Worm (Caenorhabditis elegans) whole organism, L1 larva: ENCODE data around the gene srw-44.

Source experiments
- alr-1 ChIP-seq: fragments of 200-800 bp; sonication (Bioruptor generic); optimal IDR thresholded peaks from 2 replicates; lab custom pipeline; 2018; ENCODE audit warnings: borderline replicate concordance, mild to moderate bottlenecking, missing genetic modification characterization, missing compliant biosample characterization
- aly-2 ChIP-seq: fragments of 150-350 bp; optimal IDR thresholded peaks from 2 replicates; lab custom pipeline; 2014; ENCODE audit warnings: missing biosample characterization, missing genetic modification characterization
- ama-1 ChIP-seq: fragments of 150-350 bp; optimal IDR thresholded peaks from 2 replicates; lab custom pipeline; 2014
- blmp-1 ChIP-seq: fragments of 150-350 bp; optimal IDR thresholded peaks from 2 replicates; lab custom pipeline; 2014; ENCODE audit warnings: missing biosample characterization, missing genetic modification characterization
- efl-1 ChIP-seq, 4 experiments: fragments of 150-350 bp; optimal IDR thresholded peaks in 3 of 4; peaks in 1 of 4; 1 replicate in 1 of 4; 2 replicates in 3 of 4; lab custom pipeline; 2014; ENCODE audit warnings: missing biosample characterization in 2 of 4, missing genetic modification characterization in 2 of 4, missing genetic modification reagents in 2 of 4
- egl-27 ChIP-seq, 2 experiments: fragments of 150-350 bp in 1 of 2; sonication (generic microtip); optimal IDR thresholded peaks; 3 replicates each; lab custom pipeline; 2017 to 2018; ENCODE audit warnings: missing biosample characterization in 2 of 2, missing genetic modification characterization in 2 of 2, missing genetic modification reagents in 2 of 2
- fkh-10 ChIP-seq: sonication (generic microtip); optimal IDR thresholded peaks from 2 replicates; lab custom pipeline; 2017; ENCODE audit warnings: missing biosample characterization, missing genetic modification reagents, missing genetic modification characterization
- fkh-4 ChIP-seq: sonication (generic microtip); optimal IDR thresholded peaks from 2 replicates; lab custom pipeline; 2016; ENCODE audit warnings: missing compliant biosample characterization, missing genetic modification characterization, borderline replicate concordance
- fkh-8 ChIP-seq: sonication (generic microtip); optimal IDR thresholded peaks from 2 replicates; lab custom pipeline; 2016; ENCODE audit warnings: mild to moderate bottlenecking, missing genetic modification characterization, missing compliant biosample characterization
- hlh-4 ChIP-seq: sonication (generic microtip); optimal IDR thresholded peaks from 2 replicates; lab custom pipeline; 2016; ENCODE audit warnings: mild to moderate bottlenecking, missing genetic modification characterization, missing compliant biosample characterization
- lin-35 ChIP-seq, 2 experiments: fragments of 150-350 bp; optimal IDR thresholded peaks; 2 replicates each; lab custom pipeline; 2014; ENCODE audit warnings: missing biosample characterization in 2 of 2, missing genetic modification characterization in 2 of 2, missing genetic modification reagents in 2 of 2
- lir-3 ChIP-seq: sonication (generic microtip); optimal IDR thresholded peaks from 2 replicates; lab custom pipeline; 2016; ENCODE audit warnings: mild to moderate bottlenecking, missing genetic modification characterization, moderate library complexity, missing compliant biosample characterization; ENCODE audit not compliant: poor library complexity
- lsy-2 ChIP-seq, 2 experiments: fragments of 150-350 bp; optimal IDR thresholded peaks; 2 replicates each; lab custom pipeline; 2014; ENCODE audit warnings: missing biosample characterization in 2 of 2, missing genetic modification characterization in 2 of 2
- mab-9 ChIP-seq: fragments of 200-800 bp; sonication (Bioruptor generic); IDR thresholded peaks from 2 replicates; pipeline ENCODE4 v1.3.6; 2022; ENCODE audit warnings: missing genetic modification reagents, missing genetic modification characterization, missing compliant biosample characterization
- mep-1 ChIP-seq: fragments of 150-350 bp; optimal IDR thresholded peaks from 2 replicates; lab custom pipeline; 2014; ENCODE audit warnings: missing biosample characterization, missing genetic modification characterization
- nhr-19 ChIP-seq: fragments of 200-800 bp; sonication (Bioruptor generic); conservative IDR thresholded peaks from 2 replicates; pipeline ENCODE4 v1.3.6; 2022; ENCODE audit warnings: missing genetic modification characterization, missing compliant biosample characterization
- nhr-20 ChIP-seq: sonication (generic microtip); optimal IDR thresholded peaks from 2 replicates; lab custom pipeline; 2016; ENCODE audit warnings: mild to moderate bottlenecking, missing genetic modification characterization, missing compliant biosample characterization
- nhr-28 ChIP-seq: fragments of 150-350 bp; optimal IDR thresholded peaks from 2 replicates; lab custom pipeline; 2014; ENCODE audit warnings: missing biosample characterization, missing genetic modification characterization
- nhr-47 ChIP-seq: sonication (generic microtip); optimal IDR thresholded peaks from 2 replicates; lab custom pipeline; 2016; ENCODE audit warnings: mild to moderate bottlenecking, missing genetic modification characterization, moderate library complexity, missing compliant biosample characterization
- nhr-76 ChIP-seq: sonication (generic microtip); optimal IDR thresholded peaks from 2 replicates; lab custom pipeline; 2017; ENCODE audit warnings: missing biosample characterization, missing genetic modification characterization
- nhr-85 ChIP-seq: sonication (generic microtip); peaks from one replicate; lab custom pipeline; 2016; ENCODE audit warnings: missing genetic modification characterization, inconsistent platforms, missing compliant biosample characterization
- nhr-90 ChIP-seq: sonication (generic microtip); optimal IDR thresholded peaks from 2 replicates; lab custom pipeline; 2016; ENCODE audit warnings: mild to moderate bottlenecking, missing genetic modification characterization, missing compliant biosample characterization; ENCODE audit not compliant: poor library complexity
- pax-3 ChIP-seq: fragments of 200-800 bp; sonication (Bioruptor generic); optimal IDR thresholded peaks from 2 replicates; lab custom pipeline; 2018; ENCODE audit warnings: mild to moderate bottlenecking, missing genetic modification characterization, moderate library complexity, missing compliant biosample characterization
- rnt-1 ChIP-seq: sonication (generic microtip); optimal IDR thresholded peaks from 2 replicates; lab custom pipeline; 2016; ENCODE audit warnings: mild to moderate bottlenecking, missing genetic modification characterization, moderate library complexity, missing compliant biosample characterization
- skn-1 ChIP-seq: fragments of 150-350 bp; optimal IDR thresholded peaks from 2 replicates; lab custom pipeline; 2014; ENCODE audit warnings: missing biosample characterization, missing genetic modification characterization
- snu-23 ChIP-seq: sonication (generic microtip); optimal IDR thresholded peaks from 2 replicates; lab custom pipeline; 2016; ENCODE audit warnings: missing genetic modification characterization, missing compliant biosample characterization
- tbx-2 ChIP-seq: sonication (generic microtip); optimal IDR thresholded peaks from 2 replicates; lab custom pipeline; 2016; ENCODE audit warnings: missing genetic modification characterization, missing compliant biosample characterization
- unc-130 ChIP-seq: fragments of 150-350 bp; optimal IDR thresholded peaks from 2 replicates; lab custom pipeline; 2017; ENCODE audit warnings: missing biosample characterization, missing genetic modification characterization, inconsistent platforms
- vab-15 ChIP-seq: sonication (generic microtip); optimal IDR thresholded peaks from 2 replicates; lab custom pipeline; 2017; ENCODE audit warnings: missing genotype, mild to moderate bottlenecking, missing genetic modification characterization, missing compliant biosample characterization
- xbp-1 ChIP-seq: sonication (generic microtip); optimal IDR thresholded peaks from 2 replicates; lab custom pipeline; 2016; ENCODE audit warnings: missing genetic modification characterization, missing compliant biosample characterization
- zag-1 ChIP-seq: fragments of 150-350 bp; optimal IDR thresholded peaks from 2 replicates; lab custom pipeline; 2014; ENCODE audit warnings: missing biosample characterization, missing genetic modification characterization
- ztf-4 ChIP-seq: fragments of 150-350 bp; optimal IDR thresholded peaks from 2 replicates; lab custom pipeline; 2014; ENCODE audit warnings: missing biosample characterization, missing genetic modification characterization

Gene srw-44

DNA sequence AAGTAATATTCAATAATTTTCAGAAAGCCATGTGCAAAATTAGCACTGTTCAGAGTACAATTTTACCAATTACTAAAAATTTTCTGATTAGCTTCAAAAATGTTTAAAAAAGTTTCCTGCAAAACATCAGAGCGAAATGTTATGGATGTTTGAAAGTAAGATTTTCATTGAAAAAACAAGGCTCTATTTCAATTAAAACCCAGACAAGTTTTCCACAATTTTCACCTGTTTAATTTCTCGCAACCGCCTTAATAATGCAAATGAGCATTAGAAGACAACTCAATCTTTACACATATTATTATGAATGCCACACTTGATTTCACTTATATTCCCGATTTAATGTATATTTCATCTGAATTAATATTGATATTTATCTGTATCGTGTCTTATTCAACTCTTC is 14.5 kb downstream of the srw-44 start, which contains the start of gene srz-101:
Gene srz-101 (plus strand): TSS at position 301 of the 400 bp plus-strand sequence.
- TF ChIP-seq fkh-4 (tag; lab: Kevin White, UChicago), result no peak
- TF ChIP-seq nhr-76 (tag; lab: Kevin White, UChicago), result no peak
- TF ChIP-seq nhr-20, result no peak
- TF ChIP-seq efl-1 (optimal IDR thresholded peaks at IDR 0.05; lab: Kevin White, UChicago), result no peak
- TF ChIP-seq efl-1 (GFP tag; optimal IDR thresholded peaks at IDR 0.05 in 1 of 2; lab: Kevin White, UChicago), result no peak
- TF ChIP-seq mab-9 (GFP tag; lab: Robert Waterston, UW), result no peak
- no peak for TF ChIP-seq zag-1
- no peak for TF ChIP-seq hlh-4 (tag; lab: Kevin White, UChicago)
- no peak for TF ChIP-seq lin-35 (GFP tag; optimal IDR thresholded peaks at IDR 0.05; lab: Kevin White, UChicago)
- no peak for TF ChIP-seq ztf-4 (tag; lab: Kevin White, UChicago)
- no peak for TF ChIP-seq skn-1
- no peak for TF ChIP-seq aly-2 (tag; lab: Kevin White, UChicago)
- TF ChIP-seq xbp-1 (tag; lab: Kevin White, UChicago), result no peak

DNA sequence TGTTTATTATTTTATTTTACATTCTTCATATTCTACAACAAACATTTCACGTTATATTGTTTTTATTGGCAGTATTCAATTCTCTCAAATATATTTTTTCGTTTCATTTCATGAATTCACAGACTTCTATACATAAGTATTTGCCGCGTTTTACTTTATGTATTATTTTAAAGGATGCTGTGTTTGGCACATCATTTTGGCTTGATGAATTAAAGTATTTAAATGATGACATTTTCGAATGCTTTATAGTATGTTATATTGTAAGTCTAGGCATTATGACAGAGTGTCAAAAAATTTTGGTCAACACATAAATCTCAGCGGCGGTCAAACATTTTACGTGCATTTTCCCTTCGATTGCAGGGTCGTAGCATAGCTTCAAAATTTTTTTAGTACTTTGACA is 15.4 kb downstream of the srw-44 start:
- TF ChIP-seq snu-23 (GFP tag; lab: Kevin White, UChicago) (no peak), efl-1 (optimal IDR thresholded peaks at IDR 0.05; lab: Kevin White, UChicago) (no peak), efl-1 (GFP tag; optimal IDR thresholded peaks at IDR 0.05 in 1 of 2; lab: Kevin White, UChicago) (peak in 1 of 2 experiments; percentile 79)

DNA sequence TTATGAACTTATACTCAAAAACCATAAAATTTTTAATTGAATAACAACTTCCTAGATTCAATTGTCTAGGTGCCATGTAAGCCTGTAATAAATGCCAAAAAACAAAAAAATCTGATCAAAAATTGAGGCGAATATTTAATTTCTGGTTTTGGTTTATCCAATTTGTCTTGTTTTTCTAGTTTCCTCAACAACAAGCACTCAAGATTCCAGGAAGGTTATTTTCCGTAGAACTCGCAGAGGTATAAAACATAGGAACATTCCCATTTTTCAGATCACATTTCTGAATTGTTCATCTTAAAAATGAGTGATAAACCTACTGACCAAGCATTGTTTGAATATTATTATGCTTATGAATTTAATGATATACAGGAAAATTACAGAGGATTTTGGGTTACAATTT is 17.1 kb downstream of the srw-44 start, which contains the start of gene srw-41:
Gene srw-41 (plus strand): TSS at position 301 of the 400 bp plus-strand sequence.
- no peak for TF ChIP-seq zag-1
- TF ChIP-seq efl-1 (optimal IDR thresholded peaks at IDR 0.05; lab: Kevin White, UChicago), result no peak
- TF ChIP-seq efl-1 (GFP tag; optimal IDR thresholded peaks at IDR 0.05 in 1 of 2; lab: Kevin White, UChicago), result no peak
- no peak for TF ChIP-seq nhr-28 (tag; lab: Kevin White, UChicago)
- TF ChIP-seq egl-27 (tag; optimal IDR thresholded peaks at IDR 0.05; lab: Kevin White, UChicago), result no peak
- no peak for TF ChIP-seq vab-15 (tag; lab: Kevin White, UChicago)
- no peak for TF ChIP-seq blmp-1 (tag; lab: Kevin White, UChicago)
- TF ChIP-seq rnt-1 (tag; lab: Kevin White, UChicago), result no peak

DNA sequence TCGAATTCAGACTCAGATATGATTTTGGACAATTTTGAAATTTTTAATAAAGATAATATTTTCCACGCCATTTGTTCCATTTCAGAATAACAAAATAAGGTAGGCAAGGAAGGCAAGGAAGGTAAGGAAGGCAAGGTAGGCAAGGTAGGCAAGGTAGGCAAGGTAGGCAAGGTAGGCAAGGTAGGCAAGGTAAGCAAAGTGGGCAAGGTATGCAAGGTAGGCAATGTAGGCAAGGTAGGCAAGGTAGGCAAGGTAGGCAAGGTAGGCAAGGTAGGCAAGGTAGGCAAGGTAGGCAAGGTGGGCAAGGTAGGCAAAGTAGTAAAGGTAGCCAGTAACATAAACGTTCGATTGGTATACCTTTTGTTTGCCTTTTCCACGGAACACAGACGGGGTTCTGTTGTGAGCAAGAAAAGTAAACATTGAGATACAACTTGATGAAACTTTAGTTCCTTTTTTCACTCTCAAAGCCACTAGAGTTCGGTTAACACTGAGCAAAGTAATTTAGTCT is 19.7 kb downstream of the srw-44 start, which contains the start of gene Y70C5C.1:
Gene Y70C5C.1 (plus strand): TSS at position 458 of the 508 bp plus-strand sequence.
- no peak for TF ChIP-seq unc-130
- no peak for TF ChIP-seq efl-1 (optimal IDR thresholded peaks at IDR 0.05; lab: Kevin White, UChicago)
- peak in 1 of 2 experiments; percentile 85 for TF ChIP-seq efl-1 (GFP tag; optimal IDR thresholded peaks at IDR 0.05 in 1 of 2; lab: Kevin White, UChicago)

DNA sequence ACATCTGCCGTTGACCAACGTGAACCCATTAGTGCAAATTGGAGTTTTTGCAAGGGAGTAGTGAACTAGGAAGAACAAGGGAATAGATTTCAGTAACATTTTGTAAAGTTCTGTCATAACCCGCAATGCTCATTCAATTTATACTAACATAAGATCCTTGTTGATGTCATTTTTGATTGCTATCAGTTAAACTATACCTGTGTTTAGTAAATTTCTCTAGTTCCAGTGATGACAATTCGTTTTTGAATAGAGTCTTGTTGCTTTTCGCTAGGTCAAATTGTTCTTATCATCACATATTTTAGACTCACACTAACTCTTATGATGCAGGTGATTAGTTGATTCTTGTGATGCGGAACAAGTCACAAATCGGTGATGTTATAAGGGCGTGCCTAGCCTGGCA is 26.5 kb downstream of the srw-44 start, which contains the start of gene clec-9:
Gene clec-9 (minus strand): TSS at position 101 of the 400 bp plus-strand sequence.
- TF ChIP-seq nhr-90 (tag; lab: Kevin White, UChicago) (no peak), fkh-8 (no peak), zag-1 (no peak), pax-3 (tag; lab: Kevin White, UChicago) (no peak), ama-1 (lab: Kevin White, UChicago) (no peak), snu-23 (GFP tag; lab: Kevin White, UChicago) (no peak), mep-1 (no peak), lir-3 (no peak), nhr-47 (tag; lab: Kevin White, UChicago) (no peak), tbx-2 (no peak), ztf-4 (tag; lab: Kevin White, UChicago) (no peak), fkh-10 (GFP tag; lab: Kevin White, UChicago) (no peak), nhr-19 (GFP tag; lab: Robert Waterston, UW) (no peak), alr-1 (tag; lab: Kevin White, UChicago) (no peak), efl-1 (optimal IDR thresholded peaks at IDR 0.05; lab: Kevin White, UChicago) (no peak), efl-1 (GFP tag; optimal IDR thresholded peaks at IDR 0.05 in 1 of 2; lab: Kevin White, UChicago) (no peak), lsy-2 (tag; optimal IDR thresholded peaks at IDR 0.05; lab: Kevin White, UChicago) (no peak), nhr-20 (no peak), nhr-85 (tag; lab: Kevin White, UChicago) (no peak)
